Fruit fly (Drosophila melanogaster) whole organism, embryonic: ENCODE data around the gene RpL37-1.

Experiments
- Asciz ChIP-seq: fragments of 200-800 bp; sonication (Bioruptor generic); optimal IDR thresholded peaks from 2 replicates; lab custom pipeline; 2017; ENCODE audit warnings: missing biosample characterization, mild to moderate bottlenecking, missing genetic modification characterization, missing genetic modification reagents
- Atf3 ChIP-seq: fragments of 200-800 bp; sonication (Bioruptor generic); optimal IDR thresholded peaks from 3 replicates; lab custom pipeline; 2016; ENCODE audit warnings: missing biosample characterization, missing genetic modification characterization
- CG10274 ChIP-seq: fragments of 200-800 bp; sonication (Bioruptor generic); optimal IDR thresholded peaks from 3 replicates; lab custom pipeline; 2017; ENCODE audit warnings: missing biosample characterization, mild to moderate bottlenecking, missing genetic modification characterization
- CG11247 ChIP-seq: fragments of 200-800 bp; sonication (Bioruptor generic); IDR thresholded peaks from 2 replicates; pipeline ENCODE4 v1.3.6; 2022; ENCODE audit warnings: missing biosample characterization, missing genetic modification characterization
- CG12155 ChIP-seq: fragments of 200-800 bp; sonication (Bioruptor generic); optimal IDR thresholded peaks from 3 replicates; lab custom pipeline; 2016; ENCODE audit warnings: missing biosample characterization, missing genetic modification characterization
- CG13287 ChIP-seq: fragments of 200-800 bp; sonication (Bioruptor generic); IDR thresholded peaks from 2 replicates; pipeline ENCODE4 v1.3.6; 2022; ENCODE audit warnings: missing biosample characterization, missing genetic modification characterization; ENCODE audit not compliant: partially characterized antibody
- CG14667 ChIP-seq: fragments of 200-800 bp; sonication (Bioruptor generic); IDR thresholded peaks from 2 replicates; pipeline ENCODE4 v1.3.6; 2022; ENCODE audit warnings: missing biosample characterization, missing genetic modification characterization
- CG15269 ChIP-seq: fragments of 200-800 bp; sonication (Bioruptor generic); optimal IDR thresholded peaks from 2 replicates; lab custom pipeline; 2018; ENCODE audit warnings: missing biosample characterization, mild to moderate bottlenecking, missing genetic modification characterization, moderate library complexity
- CG1529 ChIP-seq: fragments of 200-800 bp; sonication (Bioruptor generic); optimal IDR thresholded peaks from 3 replicates; lab custom pipeline; 2018; ENCODE audit warnings: missing biosample characterization, missing genetic modification characterization
- CG15479 ChIP-seq: fragments of 200-800 bp; sonication (Bioruptor generic); optimal IDR thresholded peaks from 3 replicates; lab custom pipeline; 2019; ENCODE audit warnings: missing biosample characterization, mild to moderate bottlenecking, missing genetic modification characterization, moderate library complexity
- CG16779 ChIP-seq: fragments of 200-800 bp; sonication (Bioruptor generic); IDR thresholded peaks from 2 replicates; pipeline ENCODE4 v1.3.6; 2022; ENCODE audit warnings: missing biosample characterization, missing genetic modification characterization
- CG16815 ChIP-seq: fragments of 200-800 bp; sonication (Bioruptor generic); optimal IDR thresholded peaks from 3 replicates; lab custom pipeline; 2017; ENCODE audit warnings: missing biosample characterization, mild to moderate bottlenecking, missing genetic modification characterization
- CG30020 ChIP-seq: fragments of 200-800 bp; optimal IDR thresholded peaks from 2 replicates; lab custom pipeline; 2019; ENCODE audit warnings: missing biosample characterization, mild to moderate bottlenecking, missing genetic modification characterization, moderate library complexity
- CG30431 ChIP-seq: fragments of 200-800 bp; sonication (Bioruptor generic); optimal IDR thresholded peaks from 2 replicates; lab custom pipeline; 2017; ENCODE audit warnings: missing biosample characterization, missing genetic modification characterization
- CG3726 ChIP-seq: fragments of 200-800 bp; sonication (Bioruptor generic); IDR thresholded peaks from 3 replicates; pipeline ENCODE4, ENCODE4 v1.3.6; 2022; ENCODE audit warnings: missing biosample characterization, missing genetic modification characterization
- CG4730 ChIP-seq: fragments of 200-800 bp; sonication (Bioruptor generic); IDR thresholded peaks from 2 replicates; pipeline ENCODE4 v1.3.6; 2022; ENCODE audit warnings: missing biosample characterization, missing genetic modification characterization
- CG6654 ChIP-seq: fragments of 200-800 bp; sonication (Bioruptor generic); optimal IDR thresholded peaks from 2 replicates; lab custom pipeline; 2017; ENCODE audit warnings: missing biosample characterization, mild to moderate bottlenecking, missing genetic modification characterization
- CG7556 ChIP-seq: fragments of 200-800 bp; sonication (Bioruptor generic); optimal IDR thresholded peaks from 2 replicates; lab custom pipeline; 2017; ENCODE audit warnings: missing biosample characterization, mild to moderate bottlenecking, missing genetic modification characterization
- CG7987 ChIP-seq: fragments of 200-800 bp; sonication (Bioruptor generic); optimal IDR thresholded peaks from 2 replicates; lab custom pipeline; 2018; ENCODE audit warnings: missing biosample characterization, mild to moderate bottlenecking, missing genetic modification characterization, moderate library complexity
- CG9609 ChIP-seq: fragments of 200-800 bp; sonication (Bioruptor generic); optimal IDR thresholded peaks from 3 replicates; lab custom pipeline; 2016; ENCODE audit warnings: missing biosample characterization, missing genetic modification characterization
- CG9727 ChIP-seq: fragments of 200-800 bp; sonication (Bioruptor generic); optimal IDR thresholded peaks from 3 replicates; lab custom pipeline; 2017; ENCODE audit warnings: missing biosample characterization, mild to moderate bottlenecking, missing genetic modification characterization
- Camta ChIP-seq: fragments of 200-800 bp; sonication (Bioruptor generic); optimal IDR thresholded peaks from 2 replicates; lab custom pipeline; 2016; ENCODE audit warnings: missing biosample characterization, missing genetic modification characterization
- CkIIα-i1 ChIP-seq: fragments of 200-800 bp; sonication (Bioruptor generic); IDR thresholded peaks from 2 replicates; pipeline ENCODE4 v1.3.6; 2022; ENCODE audit warnings: missing biosample characterization, missing genetic modification characterization
- HHEX ChIP-seq: fragments of 200-800 bp; sonication (Bioruptor generic); optimal IDR thresholded peaks from 3 replicates; lab custom pipeline; 2017; ENCODE audit warnings: missing biosample characterization, mild to moderate bottlenecking, missing genetic modification characterization, missing genetic modification reagents
- HLH3B ChIP-seq: fragments of 200-800 bp; sonication (Bioruptor generic); IDR thresholded peaks from 2 replicates; pipeline ENCODE4 v1.3.6; 2022; ENCODE audit warnings: missing biosample characterization, missing genetic modification characterization
- HLH54F ChIP-seq: fragments of 200-800 bp; sonication (Bioruptor generic); optimal IDR thresholded peaks from 3 replicates; lab custom pipeline; 2016; ENCODE audit warnings: missing biosample characterization, missing genetic modification characterization
- Med ChIP-seq: fragments of 200-800 bp; sonication (Bioruptor generic); peaks from one replicate; lab custom pipeline; 2016; ENCODE audit warnings: missing biosample characterization, missing genetic modification characterization, mild to moderate bottlenecking, inconsistent platforms, moderate library complexity
- Meics ChIP-seq: fragments of 200-800 bp; sonication (Bioruptor generic); optimal IDR thresholded peaks from 2 replicates; lab custom pipeline; 2017; ENCODE audit warnings: missing biosample characterization, mild to moderate bottlenecking, missing genetic modification characterization
- Mrtf ChIP-seq: fragments of 200-800 bp; sonication (Bioruptor generic); IDR thresholded peaks from 3 replicates; pipeline ENCODE4 v1.3.6; 2022; ENCODE audit warnings: missing biosample characterization, missing genetic modification characterization
- TFAM ChIP-seq: fragments of 200-800 bp; sonication (Bioruptor generic); optimal IDR thresholded peaks from 2 replicates; lab custom pipeline; 2017; ENCODE audit warnings: missing biosample characterization, missing genetic modification characterization, inconsistent platforms
- bab2 ChIP-seq: fragments of 200-800 bp; sonication (Bioruptor generic); optimal IDR thresholded peaks from 2 replicates; lab custom pipeline; 2016; ENCODE audit warnings: missing biosample characterization, missing genetic modification characterization
- bbx ChIP-seq: fragments of 200-800 bp; sonication (Bioruptor generic); IDR thresholded peaks from 2 replicates; pipeline ENCODE4 v1.3.6; 2022; ENCODE audit warnings: missing biosample characterization, missing genetic modification characterization; ENCODE audit not compliant: partially characterized antibody
- chn ChIP-seq: fragments of 200-800 bp; sonication (Bioruptor generic); optimal IDR thresholded peaks from 2 replicates; lab custom pipeline; 2016; ENCODE audit warnings: missing biosample characterization, missing genetic modification characterization
- dmrt99B ChIP-seq: fragments of 200-800 bp; sonication (Bioruptor generic); optimal IDR thresholded peaks from 2 replicates; lab custom pipeline; 2018; ENCODE audit warnings: missing biosample characterization, mild to moderate bottlenecking, missing genetic modification characterization, moderate library complexity
- exex ChIP-seq: fragments of 200-800 bp; sonication (Bioruptor generic); optimal IDR thresholded peaks from 4 replicates; lab custom pipeline; 2018; ENCODE audit warnings: missing biosample characterization, mild to moderate bottlenecking, missing genetic modification characterization, moderate library complexity
- gem ChIP-seq: fragments of 200-800 bp; sonication (Bioruptor generic); optimal IDR thresholded peaks from 2 replicates; lab custom pipeline; 2019; ENCODE audit warnings: missing biosample characterization, mild to moderate bottlenecking, missing genetic modification characterization, moderate library complexity
- lab ChIP-seq: fragments of 200-800 bp; sonication (Bioruptor generic); optimal IDR thresholded peaks from 3 replicates; lab custom pipeline; 2017; ENCODE audit warnings: missing biosample characterization, missing genetic modification characterization, mild to moderate bottlenecking, moderate library complexity, missing genetic modification reagents
- lmd ChIP-seq: fragments of 200-800 bp; sonication (Bioruptor generic); IDR thresholded peaks from 2 replicates; pipeline ENCODE4 v1.3.6; 2022; ENCODE audit warnings: missing biosample characterization, missing genetic modification characterization
- mam ChIP-seq: fragments of 200-800 bp; sonication (Bioruptor generic); optimal IDR thresholded peaks from 3 replicates; lab custom pipeline; 2016; ENCODE audit warnings: missing biosample characterization, missing genetic modification characterization
- pb ChIP-seq: fragments of 200-800 bp; sonication (Bioruptor generic); optimal IDR thresholded peaks from 3 replicates; lab custom pipeline; 2016; ENCODE audit warnings: missing biosample characterization, missing genetic modification characterization
- pfk ChIP-seq: fragments of 200-800 bp; sonication (Bioruptor generic); optimal IDR thresholded peaks from 2 replicates; lab custom pipeline; 2018; ENCODE audit warnings: missing biosample characterization, mild to moderate bottlenecking, missing genetic modification characterization, moderate library complexity
- prd ChIP-seq, 3 experiments: fragments of >200 bp in 2 of 3; fragments of 200-800 bp in 1 of 3; sonication (Bioruptor generic) in 1 of 3; optimal IDR thresholded peaks in 2 of 3; IDR thresholded peaks in 1 of 3; 2 replicates in 2 of 3; 3 replicates in 1 of 3; pipeline versions ENCODE4 v1.3.6 to Lab custom; 2017 to 2022; ENCODE audit warnings: missing biosample characterization in 1 of 3, missing genetic modification characterization in 1 of 3
- pros ChIP-seq: fragments of 200-800 bp; sonication (Bioruptor generic); optimal IDR thresholded peaks from 3 replicates; lab custom pipeline; 2019; ENCODE audit warnings: missing biosample characterization, mild to moderate bottlenecking, missing genetic modification characterization, moderate library complexity
- salm ChIP-seq: fragments of 200-800 bp; sonication (Bioruptor generic); optimal IDR thresholded peaks from 2 replicates; lab custom pipeline; 2018; ENCODE audit warnings: missing biosample characterization, mild to moderate bottlenecking, missing genetic modification characterization
- ssp ChIP-seq: fragments of 200-800 bp; sonication (Bioruptor generic); IDR thresholded peaks from 2 replicates; pipeline ENCODE4 v1.3.6; 2022; ENCODE audit warnings: missing biosample characterization, missing genetic modification characterization
- tap ChIP-seq: fragments of 200-800 bp; optimal IDR thresholded peaks from 3 replicates; lab custom pipeline; 2019; ENCODE audit warnings: missing biosample characterization, mild to moderate bottlenecking, missing genetic modification characterization, moderate library complexity
- tgo ChIP-seq: fragments of 200-800 bp; sonication (Bioruptor generic); IDR thresholded peaks from 3 replicates; pipeline ENCODE4 v1.3.6; 2022; ENCODE audit warnings: missing biosample characterization, missing genetic modification characterization
- wdn ChIP-seq: fragments of 200-800 bp; sonication (Bioruptor generic); IDR thresholded peaks from 2 replicates; pipeline ENCODE4 v1.3.6; 2022; ENCODE audit warnings: missing biosample characterization, missing genetic modification characterization

Gene RpL37-1

DNA sequence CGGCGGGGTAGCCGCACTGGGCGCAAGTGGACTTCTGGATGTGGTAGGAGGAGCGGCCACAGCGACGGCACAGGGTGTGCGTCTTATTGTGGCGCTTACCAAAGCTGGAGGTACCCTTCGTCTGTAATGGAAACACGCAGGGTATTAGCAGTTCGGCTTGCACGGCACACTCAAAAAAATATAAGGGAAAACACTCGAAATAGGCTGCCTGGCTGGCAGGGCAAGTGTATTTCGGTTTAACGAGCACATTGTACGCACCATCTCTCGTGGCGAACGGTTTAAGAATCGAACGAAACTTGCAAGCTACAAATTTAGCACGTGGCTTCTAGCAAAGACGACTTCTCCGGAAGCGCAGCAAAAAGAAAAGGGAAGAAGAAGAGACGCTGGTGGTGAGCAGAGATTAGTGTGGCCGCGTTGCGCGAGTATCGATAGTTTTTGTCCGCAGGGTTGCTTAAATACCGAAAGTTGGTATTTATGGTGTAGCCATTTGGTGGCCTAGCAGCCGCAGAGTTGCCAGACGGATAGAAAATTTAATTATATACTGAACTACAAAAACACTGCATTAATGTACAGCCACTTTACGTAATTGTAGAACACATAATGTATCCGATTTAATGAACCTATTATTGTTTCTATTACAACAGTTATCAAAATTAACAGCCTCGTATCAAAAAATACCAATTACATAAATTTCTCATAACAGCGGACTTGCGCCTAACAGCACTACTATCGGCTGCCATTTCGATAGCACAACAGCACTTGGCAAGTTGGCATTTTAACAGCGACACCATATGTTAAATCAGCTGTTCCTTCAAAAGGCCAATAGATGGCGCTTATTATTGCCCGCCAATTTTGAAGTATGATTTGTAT, at the start of gene RpL37-1 (continued):
- TF ChIP-seq wdn (0 out of 2 replicates have a peak, but pooled peaks have one; percentile 39), bbx (GFP tag; lab: Robert Waterston, UW) (peak; percentile 50), HHEX (GFP tag; lab: Kevin White, UChicago) (peak; percentile 64), lab (GFP tag; lab: Kevin White, UChicago) (peak; percentile 76), CG16779 (GFP tag; lab: Robert Waterston, UW) (peak; percentile 71), CG30020 (tag; lab: Kevin White, UChicago) (peak; percentile 25), Atf3 (GFP tag; lab: Kevin White, UChicago) (peak; percentile 26), CG9727 (GFP tag; lab: Kevin White, UChicago) (peak; percentile 81), chn (GFP tag; lab: Kevin White, UChicago) (peak; percentile 41), CG7987 (GFP tag; lab: Kevin White, UChicago) (peak; percentile 73), Camta (GFP tag; lab: Kevin White, UChicago) (peak; percentile 77), prd (optimal IDR thresholded peaks at IDR 0.05; lab: Kevin White, UChicago) (no peak), prd (GFP tag; IDR thresholded peaks at IDR 0.05; lab: Robert Waterston, UW) (peak; percentile 42; the same call in 1 of the 3 replicates), CG11247 (GFP tag; lab: Robert Waterston, UW) (peak; percentile 67), Med (peak; percentile 97), CG7556 (GFP tag; lab: Kevin White, UChicago) (peak; percentile 37), salm (tag; lab: Kevin White, UChicago) (peak; percentile 54), pros (GFP tag; lab: Kevin White, UChicago) (no peak), exex (tag; lab: Kevin White, UChicago) (no peak), CG15479 (GFP tag; lab: Kevin White, UChicago) (no peak), CG12155 (GFP tag; lab: Kevin White, UChicago) (peak; percentile 49), dmrt99B (peak; percentile 38), tgo (GFP tag; lab: Robert Waterston, UW) (0 out of 3 replicates have a peak, but pooled peaks have one; percentile 42), CG15269 (tag; lab: Kevin White, UChicago) (peak; percentile 51), Asciz (GFP tag; lab: Kevin White, UChicago) (peak; percentile 40), gem (peak; percentile 49), CG10274 (GFP tag; lab: Kevin White, UChicago) (peak; percentile 49), CG1529 (GFP tag; lab: Kevin White, UChicago) (no peak), HLH54F (GFP tag; lab: Kevin White, UChicago) (peak; percentile 60), CG3726 (GFP tag; lab: Robert Waterston, UW) (no peak), Meics (GFP tag; lab: Kevin White, UChicago) (peak; percentile 81), bab2 (GFP tag; lab: Kevin White, UChicago) (peak; percentile 58), CG16815 (GFP tag; lab: Kevin White, UChicago) (peak; percentile 12), CG4730 (GFP tag; lab: Robert Waterston, UW) (peak; percentile 43; the same call in 1 of the 2 replicates), ssp (GFP tag; lab: Robert Waterston, UW) (peak; percentile 57), CG30431 (GFP tag; lab: Kevin White, UChicago) (peak; percentile 40), TFAM (GFP tag; lab: Kevin White, UChicago) (no peak), pb (peak; percentile 63), Mrtf (GFP tag; lab: Robert Waterston, UW) (peak; percentile 40; the same call in 1 of the 3 replicates), CG14667 (GFP tag; lab: Robert Waterston, UW) (peak; percentile 47), pfk (peak; percentile 42), lmd (GFP tag; lab: Robert Waterston, UW) (peak; percentile 28; the same call in 1 of the 2 replicates), CkIIα-i1 (GFP tag; lab: Robert Waterston, UW) (no peak), HLH3B (0 out of 2 replicates have a peak, but pooled peaks have one; percentile 48), tap (tag; lab: Kevin White, UChicago) (no peak), CG13287 (GFP tag; lab: Robert Waterston, UW) (peak; percentile 82), CG6654 (peak; percentile 13), CG9609 (GFP tag; lab: Kevin White, UChicago) (peak; percentile 72), mam (GFP tag; lab: Kevin White, UChicago) (peak; percentile 65)
